Worm (Caenorhabditis elegans) whole organism, mixed stage, embryonic: ENCODE data around the gene F13A7.1.
"Not testable (repeated sequence)": the region's sequence is repeated elsewhere in the genome, so short reads cannot be mapped to it uniquely, and the experiment has no call there.

Source experiments
- M03D4.4 ChIP-seq: sonication (generic microtip); optimal IDR thresholded peaks from 2 replicates; lab custom pipeline; 2017; ENCODE audit warnings: mild to moderate bottlenecking, missing genetic modification characterization, missing compliant biosample characterization
- blmp-1 ChIP-seq: fragments of 150-350 bp; optimal IDR thresholded peaks from 2 replicates; lab custom pipeline; 2014; ENCODE audit warnings: missing biosample characterization, missing genetic modification characterization
- ceh-39 ChIP-seq: fragments of 150-350 bp; optimal IDR thresholded peaks from 2 replicates; lab custom pipeline; 2014; ENCODE audit warnings: missing biosample characterization, missing genetic modification characterization
- ceh-43 ChIP-seq: fragments of 200-800 bp; sonication (Bioruptor generic); optimal IDR thresholded peaks from 2 replicates; lab custom pipeline; 2018; ENCODE audit warnings: mild to moderate bottlenecking, missing genetic modification characterization, moderate library complexity, missing compliant biosample characterization
- ceh-83 ChIP-seq: fragments of 200-800 bp; sonication (Bioruptor generic); optimal IDR thresholded peaks from 2 replicates; lab custom pipeline; 2018; ENCODE audit warnings: mild to moderate bottlenecking, missing genetic modification characterization, missing compliant biosample characterization
- ces-1 ChIP-seq: fragments of 150-350 bp; optimal IDR thresholded peaks from 2 replicates; lab custom pipeline; 2014; ENCODE audit warnings: missing biosample characterization, missing genetic modification reagents, missing genetic modification characterization
- cnd-1 ChIP-seq: fragments of 200-800 bp; sonication (Bioruptor generic); optimal IDR thresholded peaks from 2 replicates; lab custom pipeline; 2018; ENCODE audit warnings: mild to moderate bottlenecking, missing genetic modification characterization, missing compliant biosample characterization
- drap-1 ChIP-seq: fragments of 200-800 bp; sonication (Bioruptor generic); optimal IDR thresholded peaks from 3 replicates; lab custom pipeline; 2018; ENCODE audit warnings: mild to moderate bottlenecking, missing genetic modification characterization, missing compliant biosample characterization
- elt-1 ChIP-seq: sonication (generic microtip); optimal IDR thresholded peaks from 2 replicates; lab custom pipeline; 2017; ENCODE audit warnings: missing genetic modification characterization, mild to moderate bottlenecking, missing compliant biosample characterization, antibody characterized with exemption, moderate library complexity, borderline replicate concordance; ENCODE audit not compliant: insufficient read depth
- elt-3 ChIP-seq: fragments of 150-350 bp; optimal IDR thresholded peaks from 2 replicates; lab custom pipeline; 2014; ENCODE audit warnings: missing biosample characterization, missing genetic modification characterization
- ham-2 ChIP-seq: fragments of 200-800 bp; sonication (Bioruptor generic); optimal IDR thresholded peaks from 2 replicates; lab custom pipeline; 2018; ENCODE audit warnings: mild to moderate bottlenecking, missing genetic modification characterization, missing compliant biosample characterization
- hlh-1 ChIP-seq: fragments of 150-350 bp; optimal IDR thresholded peaks from 2 replicates; lab custom pipeline; 2014; ENCODE audit warnings: missing biosample characterization, missing genetic modification reagents, missing genetic modification characterization
- lin-13 ChIP-seq: fragments of 150-350 bp; optimal IDR thresholded peaks from 2 replicates; lab custom pipeline; 2014; ENCODE audit warnings: missing biosample characterization, missing genetic modification characterization
- lin-32 ChIP-seq: fragments of 200-800 bp; sonication (Bioruptor generic); optimal IDR thresholded peaks from 2 replicates; lab custom pipeline; 2018; ENCODE audit warnings: mild to moderate bottlenecking, missing genetic modification characterization, missing compliant biosample characterization
- lsy-2 ChIP-seq: fragments of 150-350 bp; optimal IDR thresholded peaks from 2 replicates; lab custom pipeline; 2014; ENCODE audit warnings: missing biosample characterization, missing genetic modification characterization
- mab-5 ChIP-seq: fragments of 150-350 bp; optimal IDR thresholded peaks from 2 replicates; lab custom pipeline; 2014; ENCODE audit warnings: missing biosample characterization, missing genetic modification characterization
- mep-1 ChIP-seq: fragments of 150-350 bp; optimal IDR thresholded peaks from 2 replicates; lab custom pipeline; 2017; ENCODE audit warnings: missing biosample characterization, missing genetic modification reagents, missing genetic modification characterization, inconsistent platforms
- mls-2 ChIP-seq: sonication (generic microtip); optimal IDR thresholded peaks from 2 replicates; lab custom pipeline; 2016; ENCODE audit warnings: mild to moderate bottlenecking, missing genetic modification characterization, moderate library complexity, missing compliant biosample characterization
- nhr-12 ChIP-seq: fragments of 150-350 bp; optimal IDR thresholded peaks from 2 replicates; lab custom pipeline; 2014; ENCODE audit warnings: missing biosample characterization, missing genetic modification characterization
- nhr-2 ChIP-seq: fragments of 150-350 bp; optimal IDR thresholded peaks from 2 replicates; lab custom pipeline; 2014; ENCODE audit warnings: missing biosample characterization, missing genetic modification characterization
- nhr-237 ChIP-seq: fragments of 150-350 bp; optimal IDR thresholded peaks from 2 replicates; lab custom pipeline; 2014; ENCODE audit warnings: missing biosample characterization, missing genetic modification characterization
- nhr-28 ChIP-seq: fragments of 150-350 bp; optimal IDR thresholded peaks from 2 replicates; lab custom pipeline; 2014; ENCODE audit warnings: missing biosample characterization, missing genetic modification characterization
- nhr-76 ChIP-seq: sonication (generic microtip); optimal IDR thresholded peaks from 2 replicates; lab custom pipeline; 2017; ENCODE audit warnings: missing biosample characterization, missing genetic modification characterization
- pha-4 ChIP-seq: fragments of 150-350 bp; optimal IDR thresholded peaks from 2 replicates; lab custom pipeline; 2018; ENCODE audit warnings: missing biosample characterization, missing genetic modification reagents, missing genetic modification characterization
- snpc-4 ChIP-seq: fragments of 150-350 bp; optimal IDR thresholded peaks from 2 replicates; lab custom pipeline; 2014; ENCODE audit warnings: missing biosample characterization, missing genetic modification characterization
- sptf-1 ChIP-seq: sonication (generic microtip); optimal IDR thresholded peaks from 2 replicates; lab custom pipeline; 2017; ENCODE audit warnings: mild to moderate bottlenecking, missing genetic modification characterization, moderate library complexity, missing compliant biosample characterization
- tbx-8 ChIP-seq: fragments of 200-800 bp; sonication (Bioruptor generic); optimal IDR thresholded peaks from 2 replicates; lab custom pipeline; 2018; ENCODE audit warnings: mild to moderate bottlenecking, missing genetic modification characterization, moderate library complexity, missing compliant biosample characterization
- unc-120 ChIP-seq: sonication (generic microtip); optimal IDR thresholded peaks from 2 replicates; lab custom pipeline; 2017; ENCODE audit warnings: missing genetic modification characterization, missing compliant biosample characterization; ENCODE audit not compliant: poor library complexity, severe bottlenecking
- unc-39 ChIP-seq: fragments of 150-350 bp; optimal IDR thresholded peaks from 2 replicates; lab custom pipeline; 2014; ENCODE audit warnings: missing biosample characterization, missing genetic modification characterization
- unc-62 ChIP-seq: fragments of 150-350 bp; optimal IDR thresholded peaks from 2 replicates; lab custom pipeline; 2014; ENCODE audit warnings: missing biosample characterization, missing genetic modification reagents, missing genetic modification characterization
- zip-8 ChIP-seq: fragments of 150-350 bp; optimal IDR thresholded peaks from 2 replicates; lab custom pipeline; 2014; ENCODE audit warnings: missing biosample characterization, missing genetic modification characterization
- ztf-11 ChIP-seq: fragments of 150-350 bp; optimal IDR thresholded peaks from 2 replicates; lab custom pipeline; 2014; ENCODE audit warnings: missing biosample characterization, missing genetic modification characterization

The F13A7.1 gene

DNA sequence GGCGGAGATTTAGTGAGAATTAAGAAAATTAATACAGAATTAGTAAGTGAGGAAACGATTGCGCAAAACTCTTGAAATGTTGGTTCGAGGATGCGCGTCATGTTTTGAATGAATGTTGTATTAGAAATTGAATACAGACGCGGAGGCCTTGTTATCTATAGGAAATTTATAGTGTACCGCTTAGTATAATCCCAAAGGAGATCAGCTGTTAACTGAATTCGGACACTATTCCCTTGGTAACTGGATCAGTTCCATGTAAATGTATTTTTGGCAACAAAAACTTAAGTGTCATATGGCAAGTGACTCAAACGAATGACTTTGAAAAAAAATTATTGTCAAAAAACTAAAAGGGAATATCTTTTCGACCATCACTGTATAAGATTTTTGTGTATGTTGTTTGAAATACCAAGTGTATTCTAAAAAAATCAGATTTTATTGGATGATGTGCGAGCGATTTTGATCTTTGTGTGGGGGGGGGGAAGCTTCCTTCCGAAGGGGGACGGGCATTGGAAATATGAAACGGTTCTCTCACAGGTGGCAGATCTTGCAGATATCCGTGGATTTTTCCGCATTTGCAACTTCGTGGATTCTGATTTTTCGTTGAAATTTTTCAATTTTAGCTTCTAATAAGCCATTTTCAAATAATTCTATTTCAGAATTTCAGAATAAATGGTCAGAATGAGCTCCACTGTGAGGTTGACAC, 31.2 kb downstream of the F13A7.1 start, which contains the start of the genes W08G11.5 and W08G11.1:
Gene W08G11.5, minus strand, starts transcription at position 101 of the 703 bp plus-strand sequence.
Gene W08G11.1, plus strand, starts transcription at position 653 of the 703 bp plus-strand sequence.
- TF ChIP-seq cnd-1, result no peak
- TF ChIP-seq M03D4.4, result no peak
- no peak for TF ChIP-seq nhr-12 (tag; lab: Kevin White, UChicago)
- no peak for TF ChIP-seq sptf-1 (tag; lab: Kevin White, UChicago)
- no peak for TF ChIP-seq unc-39 (tag; lab: Kevin White, UChicago)
- no peak for TF ChIP-seq drap-1 (GFP tag; lab: Kevin White, UChicago)
- TF ChIP-seq, all 35 proteins: peak for 0

DNA sequence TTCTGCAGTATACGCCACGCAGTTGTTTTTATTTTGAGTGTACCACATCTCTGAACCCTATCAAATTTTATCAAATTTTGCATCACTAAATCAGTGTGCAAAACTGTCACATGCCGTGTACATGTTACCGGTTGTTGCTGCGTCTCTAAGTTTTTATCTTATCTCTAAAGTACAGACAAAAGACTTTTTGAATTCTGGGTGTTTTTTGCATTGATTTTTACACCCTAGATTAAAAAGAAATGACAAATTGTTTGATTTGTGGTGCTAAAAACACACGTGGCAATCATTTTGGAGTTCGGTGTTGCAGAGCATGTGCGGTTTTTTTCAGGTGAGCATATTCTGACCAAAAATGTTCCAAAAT, 35.5 kb downstream of the F13A7.1 start, which contains the start of gene nhr-193:
Gene nhr-193, plus strand, starts transcription at position 51 of the 361 bp plus-strand sequence.
- TF ChIP-seq lin-32 (GFP tag; lab: Kevin White, UChicago) (no peak), nhr-12 (tag; lab: Kevin White, UChicago) (no peak), ces-1 (GFP tag; lab: Kevin White, UChicago) (no peak), nhr-237 (tag; lab: Kevin White, UChicago) (no peak), ham-2 (GFP tag; lab: Kevin White, UChicago) (no peak)

DNA sequence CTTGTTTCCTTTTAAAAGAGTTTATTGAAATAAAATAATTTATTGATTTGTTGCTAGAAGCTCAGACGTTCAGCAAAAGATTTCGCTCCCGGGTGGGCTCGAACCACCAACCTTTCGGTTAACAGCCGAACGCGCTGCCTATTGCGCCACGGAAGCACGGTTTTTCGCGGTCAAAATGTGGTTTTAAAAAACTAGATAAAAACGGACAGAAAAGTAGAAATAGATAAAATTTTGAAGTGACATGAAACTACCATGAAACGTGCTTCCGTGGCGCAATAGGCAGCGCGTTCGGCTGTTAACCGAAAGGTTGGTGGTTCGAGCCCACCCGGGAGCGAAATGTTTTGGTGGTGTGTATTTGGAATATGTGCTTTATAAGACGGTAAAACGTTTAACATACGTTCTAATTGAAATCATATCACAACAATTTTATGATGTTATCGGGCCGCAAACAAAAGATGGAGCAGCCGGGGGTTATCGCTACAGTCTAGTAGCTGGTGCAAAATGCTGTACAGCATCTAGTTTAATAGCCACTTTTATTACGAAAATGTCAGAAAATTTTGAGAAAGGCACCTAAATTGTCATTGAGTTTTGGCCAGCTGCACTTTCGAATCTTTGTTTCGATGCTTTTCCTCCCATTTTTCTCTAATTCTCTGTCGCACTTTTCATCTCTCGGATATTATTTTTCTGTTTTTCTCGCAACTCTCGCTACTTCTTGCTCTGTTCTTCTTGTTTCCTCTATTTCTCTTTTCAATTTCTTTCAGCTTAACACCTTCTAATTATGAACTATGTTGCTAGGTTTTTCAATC, 39.3 kb downstream of the F13A7.1 start, which contains the start of gene slc-9B.2:
Gene slc-9B.2, plus strand, starts transcription at position 756 of the 806 bp plus-strand sequence.
- TF ChIP-seq mls-2; ces-1 (GFP tag; lab: Kevin White, UChicago); elt-1: not testable (repeated sequence)

DNA sequence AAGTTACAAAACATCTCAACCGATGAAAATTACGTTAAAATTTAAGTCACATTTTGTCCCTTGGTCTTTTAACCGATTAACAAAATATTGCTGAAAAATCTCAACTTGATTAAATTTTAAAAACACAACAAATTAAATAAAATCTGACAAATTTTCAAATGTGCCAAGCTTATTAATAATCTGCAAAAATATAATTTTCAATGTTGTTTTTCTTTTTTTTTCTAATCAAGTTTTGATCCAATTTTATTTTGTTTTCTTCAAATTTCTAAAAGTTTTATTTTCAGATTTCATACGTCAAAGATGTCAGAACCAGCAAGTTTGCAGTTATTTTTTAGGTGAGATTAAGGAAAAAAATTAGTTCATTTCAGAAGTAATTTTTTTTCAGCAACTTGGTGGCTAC, 41.4 kb downstream of the F13A7.1 start, which contains the start of gene srw-87:
Gene srw-87, plus strand, starts transcription at position 301 of the 400 bp plus-strand sequence.
- no peak for TF ChIP-seq M03D4.4
- TF ChIP-seq nhr-2, result no peak
- TF ChIP-seq ces-1 (GFP tag; lab: Kevin White, UChicago), result no peak
- TF ChIP-seq mls-2, result no peak
- no peak for TF ChIP-seq ceh-83 (GFP tag; lab: Kevin White, UChicago)
- no peak for TF ChIP-seq ceh-39 (tag; lab: Kevin White, UChicago)
- TF ChIP-seq ham-2 (GFP tag; lab: Kevin White, UChicago), result no peak
- TF ChIP-seq, all 35 proteins: peak for 0

DNA sequence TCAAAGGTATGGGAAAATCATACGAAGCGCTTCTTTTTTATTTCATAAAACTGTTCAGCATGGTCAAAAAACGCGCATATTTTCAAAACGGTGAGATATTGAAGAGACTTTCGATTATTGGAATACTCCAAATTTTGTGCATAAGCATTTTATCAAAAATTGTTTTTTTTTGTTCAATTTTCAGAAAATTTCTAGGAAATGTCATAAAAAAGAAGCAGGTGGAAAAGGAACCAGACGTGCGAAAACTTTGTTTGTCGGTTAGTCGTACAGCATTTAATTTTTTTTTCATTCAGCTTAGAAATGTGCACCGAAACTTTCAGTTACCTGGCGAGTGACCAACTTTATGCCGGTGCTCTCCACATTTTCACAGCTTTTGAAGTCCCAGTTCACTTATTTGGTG, 44.3 kb downstream of the F13A7.1 start, which contains the start of gene srh-167:
Gene srh-167, plus strand, starts transcription at position 301 of the 400 bp plus-strand sequence.
- TF ChIP-seq cnd-1 (no peak), ztf-11 (tag; lab: Kevin White, UChicago) (no peak), ceh-39 (tag; lab: Kevin White, UChicago) (no peak), nhr-12 (tag; lab: Kevin White, UChicago) (no peak), M03D4.4 (no peak), mep-1 (no peak), tbx-8 (GFP tag; lab: Kevin White, UChicago) (no peak), lin-13 (tag; lab: Kevin White, UChicago) (no peak), elt-3 (tag; lab: Kevin White, UChicago) (no peak), lsy-2 (tag; lab: Kevin White, UChicago) (no peak), sptf-1 (tag; lab: Kevin White, UChicago) (no peak), ham-2 (GFP tag; lab: Kevin White, UChicago) (no peak), nhr-76 (no peak), unc-39 (tag; lab: Kevin White, UChicago) (no peak), unc-62 (no peak), hlh-1 (tag; lab: Kevin White, UChicago) (no peak), pha-4 (tag; lab: Kevin White, UChicago) (no peak), blmp-1 (tag; lab: Kevin White, UChicago) (no peak)
- TF ChIP-seq, all 35 proteins: peak for 0

DNA sequence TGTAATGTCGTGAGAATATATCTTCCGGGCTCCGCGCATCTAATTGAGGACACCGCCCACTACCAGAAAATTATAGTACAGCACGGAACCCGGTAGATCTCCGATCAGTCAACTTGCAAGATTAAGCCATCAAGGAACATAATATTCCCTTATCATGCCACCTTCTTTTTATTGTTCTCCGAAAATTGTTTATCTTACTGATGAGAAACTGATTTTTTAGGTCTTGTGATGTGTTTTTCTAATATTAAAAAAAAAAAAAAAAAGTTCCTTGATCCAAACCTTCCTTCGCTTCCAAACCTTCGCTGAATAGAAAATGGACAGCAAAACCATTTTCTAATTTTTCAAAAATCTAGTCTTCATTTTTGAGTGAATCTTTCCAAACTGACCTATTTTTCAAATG, 48.9 kb downstream of the F13A7.1 start, which contains the start of gene F57G8.7:
Gene F57G8.7, plus strand, starts transcription at position 301 of the 400 bp plus-strand sequence.
- no peak for TF ChIP-seq unc-62
- no peak for TF ChIP-seq nhr-76
- no peak for TF ChIP-seq elt-1
- TF ChIP-seq lin-13 (tag; lab: Kevin White, UChicago), result no peak
- TF ChIP-seq unc-120 (tag; lab: Kevin White, UChicago), result no peak
- no peak for TF ChIP-seq pha-4 (tag; lab: Kevin White, UChicago)
- no peak for TF ChIP-seq mab-5 (tag; lab: Kevin White, UChicago)
- no peak for TF ChIP-seq nhr-12 (tag; lab: Kevin White, UChicago)
- no peak for TF ChIP-seq nhr-2
- no peak for TF ChIP-seq unc-39 (tag; lab: Kevin White, UChicago)
- TF ChIP-seq elt-3 (tag; lab: Kevin White, UChicago), result no peak
- TF ChIP-seq zip-8, result no peak
- no peak for TF ChIP-seq snpc-4 (tag; lab: Kevin White, UChicago)
- TF ChIP-seq nhr-28 (tag; lab: Kevin White, UChicago), result no peak
- TF ChIP-seq ceh-43 (GFP tag; lab: Kevin White, UChicago), result no peak
- no peak for TF ChIP-seq ces-1 (GFP tag; lab: Kevin White, UChicago)
- TF ChIP-seq ztf-11 (tag; lab: Kevin White, UChicago), result no peak
